Fruit fly (Drosophila melanogaster) whole organism, prepupa: ENCODE results near the gene Vinc.

Experiments
- Blimp-1 ChIP-seq: fragments of 200-800 bp; sonication (Bioruptor generic); optimal IDR thresholded peaks from 3 replicates; lab custom pipeline; 2017; ENCODE audit warnings: missing biosample characterization, missing genetic modification characterization, mild to moderate bottlenecking, moderate library complexity, missing genetic modification reagents
- CG10669 ChIP-seq: fragments of 200-800 bp; sonication (Bioruptor generic); optimal IDR thresholded peaks from 3 replicates; lab custom pipeline; 2018; ENCODE audit warnings: missing biosample characterization, mild to moderate bottlenecking, missing genetic modification characterization, moderate library complexity
- CG11762 ChIP-seq: fragments of 200-800 bp; sonication (Bioruptor generic); optimal IDR thresholded peaks from 3 replicates; lab custom pipeline; 2016; ENCODE audit warnings: missing biosample characterization, missing genetic modification characterization; ENCODE audit not compliant: insufficient read depth
- CG15336 ChIP-seq: fragments of 200-800 bp; sonication (Bioruptor generic); IDR thresholded peaks from 2 replicates; pipeline ENCODE4 v1.3.6; 2022; ENCODE audit warnings: missing biosample characterization, missing genetic modification characterization
- CG1621 ChIP-seq: fragments of 200-800 bp; sonication (Bioruptor generic); optimal IDR thresholded peaks from 3 replicates; lab custom pipeline; 2018; ENCODE audit warnings: missing biosample characterization, mild to moderate bottlenecking, missing genetic modification characterization
- CG16779 ChIP-seq: fragments of 200-800 bp; sonication (Bioruptor generic); optimal IDR thresholded peaks from 3 replicates; lab custom pipeline; 2017; ENCODE audit warnings: missing biosample characterization, mild to moderate bottlenecking, missing genetic modification characterization
- CG3032 ChIP-seq: fragments of 200-800 bp; optimal IDR thresholded peaks from 2 replicates; lab custom pipeline; 2019; ENCODE audit warnings: missing biosample characterization, mild to moderate bottlenecking, missing genetic modification characterization, moderate library complexity
- CG31627 ChIP-seq: fragments of 200-800 bp; sonication (Bioruptor generic); optimal IDR thresholded peaks from 3 replicates; lab custom pipeline; 2016; ENCODE audit warnings: missing biosample characterization, missing genetic modification characterization
- CG32006 ChIP-seq: fragments of 200-800 bp; sonication (Bioruptor generic); optimal IDR thresholded peaks from 3 replicates; lab custom pipeline; 2017; ENCODE audit warnings: missing biosample characterization, mild to moderate bottlenecking, missing genetic modification characterization
- CG3919 ChIP-seq: fragments of 200-800 bp; sonication (Bioruptor generic); optimal IDR thresholded peaks from 3 replicates; lab custom pipeline; 2016; ENCODE audit warnings: missing biosample characterization, missing genetic modification characterization
- CG4318 ChIP-seq: fragments of 200-800 bp; sonication (Bioruptor generic); optimal IDR thresholded peaks from 3 replicates; lab custom pipeline; 2017; ENCODE audit warnings: missing biosample characterization, mild to moderate bottlenecking, missing genetic modification characterization
- CG6163 ChIP-seq: fragments of 200-800 bp; sonication (Bioruptor generic); IDR thresholded peaks from 3 replicates; pipeline ENCODE4 v1.3.6; 2022; ENCODE audit warnings: missing biosample characterization, missing genetic modification characterization
- CG6276 ChIP-seq: fragments of 200-800 bp; sonication (Bioruptor generic); optimal IDR thresholded peaks from 2 replicates; lab custom pipeline; 2017; ENCODE audit warnings: missing biosample characterization, mild to moderate bottlenecking, missing genetic modification characterization
- CG6792 ChIP-seq: fragments of 200-800 bp; sonication (Bioruptor generic); optimal IDR thresholded peaks from 3 replicates; lab custom pipeline; 2016; ENCODE audit warnings: missing biosample characterization, missing genetic modification characterization
- CG6854 ChIP-seq: fragments of 200-800 bp; sonication (Bioruptor generic); optimal IDR thresholded peaks from 2 replicates; lab custom pipeline; 2017; ENCODE audit warnings: missing biosample characterization, mild to moderate bottlenecking, missing genetic modification characterization
- CG7368 ChIP-seq: fragments of 200-800 bp; sonication (Bioruptor generic); optimal IDR thresholded peaks from 3 replicates; lab custom pipeline; 2016; ENCODE audit warnings: missing biosample characterization, missing genetic modification characterization
- CG8119 ChIP-seq: fragments of 200-800 bp; sonication (Bioruptor generic); IDR thresholded peaks from 3 replicates; pipeline ENCODE4 v1.3.6; 2022; ENCODE audit warnings: missing biosample characterization, missing genetic modification characterization
- CG8319 ChIP-seq: fragments of 200-800 bp; sonication (Bioruptor generic); optimal IDR thresholded peaks from 3 replicates; lab custom pipeline; 2016; ENCODE audit warnings: missing biosample characterization, missing genetic modification characterization
- CG8632 ChIP-seq: fragments of 200-800 bp; sonication (Bioruptor generic); optimal IDR thresholded peaks from 3 replicates; lab custom pipeline; 2016; ENCODE audit warnings: missing biosample characterization, missing genetic modification characterization
- CG9139 ChIP-seq: fragments of 200-800 bp; sonication (Bioruptor generic); optimal IDR thresholded peaks from 3 replicates; lab custom pipeline; 2017; ENCODE audit warnings: missing biosample characterization, mild to moderate bottlenecking, missing genetic modification characterization
- Eip75B ChIP-seq: fragments of 200-800 bp; sonication (Bioruptor generic); optimal IDR thresholded peaks from 3 replicates; lab custom pipeline; 2016; ENCODE audit warnings: missing biosample characterization, missing genetic modification characterization
- Ets21C ChIP-seq: fragments of 200-800 bp; sonication (Bioruptor generic); optimal IDR thresholded peaks from 3 replicates; lab custom pipeline; 2016; ENCODE audit warnings: missing biosample characterization, missing genetic modification characterization
- Ets96B ChIP-seq: fragments of 200-800 bp; optimal IDR thresholded peaks from 2 replicates; lab custom pipeline; 2019; ENCODE audit warnings: missing biosample characterization, mild to moderate bottlenecking, missing genetic modification characterization, moderate library complexity
- Hr38 ChIP-seq: sonication (Bioruptor generic); optimal IDR thresholded peaks from 2 replicates; lab custom pipeline; 2016; ENCODE audit warnings: missing biosample characterization, missing genetic modification characterization
- Hr39 ChIP-seq: fragments of 200-800 bp; sonication (Bioruptor generic); optimal IDR thresholded peaks from 2 replicates; lab custom pipeline; 2016; ENCODE audit warnings: missing biosample characterization, missing genetic modification characterization
- Hr4 ChIP-seq: fragments of 200-800 bp; sonication (Bioruptor generic); optimal IDR thresholded peaks from 3 replicates; lab custom pipeline; 2016; ENCODE audit warnings: missing biosample characterization, missing genetic modification characterization
- Met ChIP-seq: fragments of 200-800 bp; sonication (Bioruptor generic); optimal IDR thresholded peaks from 3 replicates; lab custom pipeline; 2016; ENCODE audit warnings: missing biosample characterization, missing genetic modification characterization
- Smox ChIP-seq: fragments of 200-800 bp; sonication (Bioruptor generic); optimal IDR thresholded peaks from 3 replicates; lab custom pipeline; 2016; ENCODE audit warnings: missing biosample characterization, missing genetic modification characterization
- Sox14 ChIP-seq: fragments of 200-800 bp; sonication (Bioruptor generic); optimal IDR thresholded peaks from 3 replicates; lab custom pipeline; 2016; ENCODE audit warnings: missing biosample characterization, missing genetic modification characterization
- acj6 ChIP-seq: fragments of 200-800 bp; sonication (Bioruptor generic); optimal IDR thresholded peaks from 3 replicates; lab custom pipeline; 2016; ENCODE audit warnings: missing biosample characterization, missing genetic modification characterization
- cyc ChIP-seq: fragments of 200-800 bp; sonication (Bioruptor generic); optimal IDR thresholded peaks from 3 replicates; lab custom pipeline; 2016; ENCODE audit warnings: missing biosample characterization, missing genetic modification characterization
- dac ChIP-seq: fragments of 200-800 bp; sonication (Bioruptor generic); optimal IDR thresholded peaks from 2 replicates; lab custom pipeline; 2017; ENCODE audit warnings: missing biosample characterization, mild to moderate bottlenecking, missing genetic modification characterization
- dsx ChIP-seq: fragments of 200-800 bp; optimal IDR thresholded peaks from 3 replicates; lab custom pipeline; 2019; ENCODE audit warnings: missing biosample characterization, mild to moderate bottlenecking, missing genetic modification characterization, moderate library complexity; ENCODE audit not compliant: poor library complexity, severe bottlenecking
- eg ChIP-seq: fragments of 200-800 bp; sonication (Bioruptor generic); IDR thresholded peaks from 3 replicates; pipeline ENCODE4 v1.3.6; 2022; ENCODE audit warnings: missing biosample characterization, missing genetic modification characterization
- esn ChIP-seq: fragments of 200-800 bp; sonication (Bioruptor generic); optimal IDR thresholded peaks from 2 replicates; lab custom pipeline; 2016; ENCODE audit warnings: missing biosample characterization, mild to moderate bottlenecking, missing genetic modification characterization, moderate library complexity
- fd59A ChIP-seq: fragments of 200-800 bp; sonication (Bioruptor generic); optimal IDR thresholded peaks from 2 replicates; lab custom pipeline; 2017; ENCODE audit warnings: missing biosample characterization, mild to moderate bottlenecking, missing genetic modification characterization, missing genetic modification reagents
- fd85E ChIP-seq: fragments of 200-800 bp; sonication (Bioruptor generic); optimal IDR thresholded peaks from 3 replicates; lab custom pipeline; 2016; ENCODE audit warnings: missing biosample characterization, missing genetic modification characterization
- fkh ChIP-seq: fragments of 200-800 bp; sonication (Bioruptor generic); optimal IDR thresholded peaks from 3 replicates; lab custom pipeline; 2017; ENCODE audit warnings: missing biosample characterization, mild to moderate bottlenecking, missing genetic modification characterization, moderate library complexity
- lz ChIP-seq: fragments of 200-800 bp; sonication (Bioruptor generic); optimal IDR thresholded peaks from 3 replicates; lab custom pipeline; 2016; ENCODE audit warnings: missing biosample characterization, missing genetic modification characterization
- net ChIP-seq: fragments of 200-800 bp; sonication (Bioruptor generic); optimal IDR thresholded peaks from 3 replicates; lab custom pipeline; 2016; ENCODE audit warnings: missing biosample characterization, missing genetic modification characterization
- pdm3 ChIP-seq: fragments of 200-800 bp; sonication (Bioruptor generic); optimal IDR thresholded peaks from 3 replicates; lab custom pipeline; 2016; ENCODE audit warnings: missing biosample characterization, missing genetic modification characterization
- salr ChIP-seq, 2 experiments: fragments of 200-800 bp; sonication (Bioruptor generic); optimal IDR thresholded peaks; 3 replicates each; lab custom pipeline; 2016 to 2018; ENCODE audit warnings: missing biosample characterization in 2 of 2, missing genetic modification characterization in 2 of 2, mild to moderate bottlenecking in 1 of 2
- spab ChIP-seq: fragments of 200-800 bp; sonication (Bioruptor generic); optimal IDR thresholded peaks from 2 replicates; lab custom pipeline; 2017; ENCODE audit warnings: missing biosample characterization, mild to moderate bottlenecking, missing genetic modification characterization, missing genetic modification reagents
- ss ChIP-seq, 2 experiments: fragments of 200-800 bp; sonication (Bioruptor generic); optimal IDR thresholded peaks; 2 replicates in 1 of 2; 3 replicates in 1 of 2; lab custom pipeline; 2017 to 2018; ENCODE audit warnings: mild to moderate bottlenecking in 2 of 2, missing biosample characterization in 2 of 2, missing genetic modification characterization in 2 of 2, moderate library complexity in 1 of 2
- svp ChIP-seq: fragments of 200-800 bp; sonication (Bioruptor generic); peaks from one replicate; lab custom pipeline; 2016; ENCODE audit warnings: missing biosample characterization, missing genetic modification characterization
- topi ChIP-seq: fragments of 200-800 bp; sonication (Bioruptor generic); optimal IDR thresholded peaks from 3 replicates; lab custom pipeline; 2016; ENCODE audit warnings: missing biosample characterization, missing genetic modification characterization
- vri ChIP-seq: fragments of 200-800 bp; sonication (Bioruptor generic); optimal IDR thresholded peaks from 3 replicates; lab custom pipeline; 2016; ENCODE audit warnings: missing biosample characterization, mild to moderate bottlenecking, missing genetic modification characterization

Gene Vinc

dm6 chrX:2212327-2212820 is 10.0 kb downstream of the Vinc start (continued):
- TF ChIP-seq CG3032, result no peak
- no peak for TF ChIP-seq lz
- no peak for TF ChIP-seq fd59A (GFP tag; lab: Kevin White, UChicago)
- no peak for TF ChIP-seq CG16779 (tag; lab: Kevin White, UChicago)
- no peak for TF ChIP-seq CG9139 (GFP tag; lab: Kevin White, UChicago)
- TF ChIP-seq pdm3 (GFP tag; lab: Kevin White, UChicago), result no peak
- no peak for TF ChIP-seq spab (GFP tag; lab: Kevin White, UChicago)
- TF ChIP-seq Blimp-1 (GFP tag; lab: Kevin White, UChicago), result no peak
- TF ChIP-seq salr (GFP tag; optimal IDR thresholded peaks at IDR 0.05; lab: Kevin White, UChicago), result no peak
- no peak for TF ChIP-seq vri (GFP tag; lab: Kevin White, UChicago)
- TF ChIP-seq CG15336 (GFP tag; lab: Robert Waterston, UW), result peak; percentile 42; the same call in 1 of the 2 replicates
- no peak for TF ChIP-seq Eip75B (GFP tag; lab: Kevin White, UChicago)
- no peak for TF ChIP-seq Ets21C (GFP tag; lab: Kevin White, UChicago)
- TF ChIP-seq ss (GFP tag; optimal IDR thresholded peaks at IDR 0.05; lab: Kevin White, UChicago), result no peak
- peak; percentile 12 for TF ChIP-seq Met (GFP tag; lab: Kevin White, UChicago)
- TF ChIP-seq CG11762 (GFP tag; lab: Kevin White, UChicago), result no peak
- peak; percentile 92 for TF ChIP-seq svp
- no peak for TF ChIP-seq cyc (GFP tag; lab: Kevin White, UChicago)
- no peak for TF ChIP-seq dsx (GFP tag; lab: Kevin White, UChicago)
- no peak for TF ChIP-seq Smox (GFP tag; lab: Kevin White, UChicago)

dm6 chrX:2208641-2209241 is 13.6 kb downstream of the Vinc start:
- no peak for TF ChIP-seq Hr39 (GFP tag; lab: Kevin White, UChicago)
- TF ChIP-seq Sox14 (GFP tag; lab: Kevin White, UChicago), result no peak
- TF ChIP-seq CG32006 (GFP tag; lab: Kevin White, UChicago), result peak; percentile 46
- no peak for TF ChIP-seq Smox (GFP tag; lab: Kevin White, UChicago)
- TF ChIP-seq ss (GFP tag; optimal IDR thresholded peaks at IDR 0.05; lab: Kevin White, UChicago), result no peak
- TF ChIP-seq CG15336 (GFP tag; lab: Robert Waterston, UW), result no peak
- no peak for TF ChIP-seq acj6 (GFP tag; lab: Kevin White, UChicago)
- no peak for TF ChIP-seq topi (GFP tag; lab: Kevin White, UChicago)
- no peak for TF ChIP-seq CG6163 (GFP tag; lab: Robert Waterston, UW)
- TF ChIP-seq Met (GFP tag; lab: Kevin White, UChicago), result no peak
- no peak for TF ChIP-seq net (GFP tag; lab: Kevin White, UChicago)
- TF ChIP-seq CG6276 (GFP tag; lab: Kevin White, UChicago), result peak; percentile 49
- TF ChIP-seq CG1621 (tag; lab: Kevin White, UChicago), result no peak
- no peak for TF ChIP-seq CG10669 (GFP tag; lab: Kevin White, UChicago)
- no peak for TF ChIP-seq CG16779 (tag; lab: Kevin White, UChicago)
- TF ChIP-seq eg, result peak; percentile 56; the same call in 1 of the 3 replicates
- no peak for TF ChIP-seq CG7368 (GFP tag; lab: Kevin White, UChicago)
- no peak for TF ChIP-seq esn (GFP tag; lab: Kevin White, UChicago)
- TF ChIP-seq CG3919, result no peak
- no peak for TF ChIP-seq Hr38
- no peak for TF ChIP-seq fd85E
- no peak for TF ChIP-seq cyc (GFP tag; lab: Kevin White, UChicago)
- TF ChIP-seq fkh (GFP tag; lab: Kevin White, UChicago), result no peak
- no peak for TF ChIP-seq CG6854 (GFP tag; lab: Kevin White, UChicago)
- no peak for TF ChIP-seq CG31627 (GFP tag; lab: Kevin White, UChicago)
- no peak for TF ChIP-seq Hr4 (GFP tag; lab: Kevin White, UChicago)
- TF ChIP-seq CG6792 (GFP tag; lab: Kevin White, UChicago), result no peak
- TF ChIP-seq CG8632 (GFP tag; lab: Kevin White, UChicago), result no peak
- no peak for TF ChIP-seq dac
- no peak for TF ChIP-seq Ets96B
- peak; percentile 44 for TF ChIP-seq svp
- TF ChIP-seq CG8119 (GFP tag; lab: Robert Waterston, UW), result no peak
- no peak for TF ChIP-seq lz
- no peak for TF ChIP-seq CG4318 (GFP tag; lab: Kevin White, UChicago)
- TF ChIP-seq CG8319 (GFP tag; lab: Kevin White, UChicago), result no peak
